Worm (Caenorhabditis elegans): ENCODE results near the gene lbp-4.

DNA sequence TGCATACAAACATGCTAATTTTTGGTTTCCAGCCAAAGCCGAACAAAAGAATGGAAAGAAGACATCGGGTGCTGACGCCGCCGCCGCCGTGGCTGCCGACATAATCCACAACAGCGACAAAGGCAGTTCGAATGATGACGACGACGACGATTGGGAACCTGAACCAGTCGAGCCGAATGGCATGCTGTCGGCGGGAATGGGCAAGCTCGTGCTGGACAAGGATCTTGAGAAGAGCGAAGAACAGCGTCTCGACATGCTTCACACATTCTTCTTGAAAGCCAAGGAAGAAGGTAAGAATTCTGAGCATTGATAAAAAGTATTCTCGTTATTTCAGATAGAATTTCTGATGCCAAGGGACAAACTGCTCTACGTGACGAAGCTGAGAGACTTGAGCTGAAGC, 36.3 kb downstream of the lbp-4 start:
- TF ChIP-seq ztf-29 (GFP tag; IDR thresholded peaks at IDR 0.05): no peak
- TF ChIP-seq cog-1 (tag; optimal IDR thresholded peaks at IDR 0.05): no peak
- no peak for TF ChIP-seq flt-1 (GFP tag; IDR thresholded peaks at IDR 0.05)
- no peak for TF ChIP-seq ztf-23 (GFP tag; IDR thresholded peaks at IDR 0.05)
- TF ChIP-seq tab-1 (GFP tag; IDR thresholded peaks at IDR 0.05): no peak
- no peak for TF ChIP-seq klf-2 (GFP tag; conservative IDR thresholded peaks at IDR 0.05)
- TF ChIP-seq ref-1 (GFP tag; conservative IDR thresholded peaks at IDR 0.05): no peak
- TF ChIP-seq med-1 (GFP tag; optimal IDR thresholded peaks at IDR 0.05; ENCODE audit: insufficient read depth): no peak
- no peak for TF ChIP-seq T22C8.4 (GFP tag; IDR thresholded peaks at IDR 0.05)
